Worm (Caenorhabditis elegans): Measurements from ENCODE around the gene ZC395.4.

- TF ChIP-seq snpc-3.4 (tag; optimal IDR thresholded peaks at IDR 0.05) (no peak), tbx-9 (tag; optimal IDR thresholded peaks at IDR 0.05; ENCODE audit: borderline replicate concordance) (no peak), lir-1 (GFP tag; conservative IDR thresholded peaks at IDR 0.05) (no peak), mel-28 (tag; optimal IDR thresholded peaks at IDR 0.05; ENCODE audit: borderline replicate concordance) (no peak), nhr-179 (tag; optimal IDR thresholded peaks at IDR 0.05) (no peak)
Observed at ce11 chrIII:5222777-5223176, 47.1 kb upstream of the ZC395.4 start.
